Fruit fly (Drosophila melanogaster) whole organism, larva: Measurements from ENCODE around the gene Tet.

Experiments
- noc ChIP-seq: fragments of 200-800 bp; sonication (Bioruptor generic); optimal IDR thresholded peaks from 3 replicates; lab custom pipeline; 2019; ENCODE audit warnings: missing biosample characterization, mild to moderate bottlenecking, missing genetic modification characterization, moderate library complexity

Gene Tet

DNA sequence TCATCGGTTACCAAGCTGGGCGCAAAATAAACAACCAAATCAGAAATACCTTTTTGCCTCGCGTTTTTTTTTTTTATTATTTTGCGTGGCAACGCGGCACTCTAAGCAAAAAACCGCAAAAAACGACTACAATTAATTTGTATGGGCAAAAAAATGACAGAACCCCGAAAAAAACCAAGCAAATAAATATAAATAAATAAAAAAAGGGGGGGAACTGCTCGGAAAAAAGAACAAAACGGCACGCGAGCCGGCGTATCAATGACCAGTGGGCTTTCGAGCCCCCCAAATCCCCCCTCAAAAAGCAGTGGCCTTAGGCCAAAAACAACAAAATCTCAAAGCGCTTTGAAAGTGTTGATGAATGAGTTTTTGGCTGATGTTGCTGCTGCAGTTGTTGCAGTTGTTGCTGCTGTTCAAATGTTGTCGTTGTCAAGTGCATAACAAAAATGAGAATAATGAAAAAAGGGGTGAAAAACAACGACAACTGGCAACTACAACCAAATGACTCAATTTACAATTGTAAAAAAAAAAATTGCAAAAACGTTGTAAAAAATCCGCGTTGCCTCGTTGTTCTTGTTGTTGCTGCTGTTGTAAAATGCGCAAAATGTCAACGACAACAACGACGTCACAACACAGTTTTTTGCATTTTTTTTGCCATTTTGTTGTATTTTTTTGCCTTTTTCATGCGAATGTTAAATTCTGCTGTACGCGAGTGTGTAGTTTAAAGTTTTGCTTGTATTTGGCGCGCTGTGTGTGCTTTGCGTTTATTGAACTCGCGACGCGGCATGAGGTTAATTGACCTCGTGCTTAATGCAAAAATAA, 73.6 kb downstream of the Tet start:
- no peak for TF ChIP-seq noc

DNA sequence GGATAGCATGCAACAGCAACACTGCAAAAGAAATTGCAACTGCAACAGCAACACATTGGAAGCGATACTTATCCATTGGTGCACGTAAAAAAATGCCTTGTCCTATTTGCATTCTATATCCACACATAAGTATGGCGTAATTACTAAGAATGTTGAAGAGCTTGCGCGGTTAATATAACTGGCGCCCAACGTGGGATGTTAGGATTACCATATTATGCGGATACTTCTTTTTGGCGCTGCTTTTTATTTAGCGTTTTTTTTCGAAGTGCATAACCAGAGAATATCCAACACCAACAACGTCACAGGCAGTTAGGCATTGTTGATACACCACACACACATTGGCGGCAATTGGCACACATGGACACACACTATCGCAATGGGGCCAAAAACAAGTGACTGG, 76.9 kb downstream of the Tet start:
- no peak for TF ChIP-seq noc

dm6 chr3L:2801376-2801775, 77.6 kb downstream of the Tet start:
- TF ChIP-seq noc = no peak

- TF ChIP-seq noc = no peak
Measured at dm6 chr3L:2800329-2800728, 78.6 kb downstream of the Tet start.

dm6 chr3L:2799110-2799618, 79.8 kb downstream of the Tet start:
- peak; percentile 90 for TF ChIP-seq noc

DNA sequence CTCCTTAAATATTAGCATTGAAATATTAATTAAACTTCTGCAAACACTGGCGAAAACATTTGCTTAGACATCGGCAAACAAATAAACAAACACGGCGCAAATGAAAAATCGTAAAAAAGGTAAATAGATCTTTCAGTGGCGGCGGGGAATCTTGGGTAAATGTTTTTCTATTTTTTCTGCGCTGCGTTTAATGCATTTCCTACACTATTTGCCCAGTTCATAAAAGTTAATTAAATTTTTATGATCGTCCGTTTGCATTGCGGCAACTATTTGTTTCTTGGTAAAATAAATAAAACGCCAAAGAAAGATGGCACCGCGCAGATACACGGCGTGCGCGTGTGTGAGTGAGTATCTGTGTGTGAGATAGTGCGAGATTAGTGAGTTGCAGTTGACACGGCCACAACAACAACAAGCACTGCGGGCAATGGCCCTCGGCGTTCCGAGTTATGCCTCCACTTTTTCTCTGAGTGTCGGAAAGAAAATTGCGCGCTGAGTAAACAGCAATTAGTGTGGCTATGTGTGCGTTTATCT, 80.4 kb downstream of the Tet start:
- peak; percentile 23 for TF ChIP-seq noc

DNA sequence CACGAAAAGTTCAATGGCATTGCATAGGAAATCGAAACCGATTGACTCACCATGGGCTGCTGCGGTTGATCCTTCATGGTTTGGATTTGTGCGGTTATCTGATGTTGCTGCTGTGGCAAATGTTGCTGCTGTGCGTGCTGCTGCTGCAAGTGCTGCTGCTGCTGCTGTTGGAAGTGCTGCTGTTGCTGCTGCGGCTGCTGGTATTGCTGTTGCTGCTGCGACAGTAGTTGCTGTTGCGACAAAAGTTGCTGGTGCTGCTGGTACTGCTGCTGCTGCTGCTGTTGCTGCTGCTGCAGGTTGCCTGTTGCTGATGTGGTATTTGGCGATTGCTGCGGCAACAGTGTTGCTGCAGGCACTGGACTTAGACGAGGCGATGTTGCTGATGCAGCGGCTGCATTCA, 82.7 kb downstream of the Tet start:
- no peak for TF ChIP-seq noc

DNA sequence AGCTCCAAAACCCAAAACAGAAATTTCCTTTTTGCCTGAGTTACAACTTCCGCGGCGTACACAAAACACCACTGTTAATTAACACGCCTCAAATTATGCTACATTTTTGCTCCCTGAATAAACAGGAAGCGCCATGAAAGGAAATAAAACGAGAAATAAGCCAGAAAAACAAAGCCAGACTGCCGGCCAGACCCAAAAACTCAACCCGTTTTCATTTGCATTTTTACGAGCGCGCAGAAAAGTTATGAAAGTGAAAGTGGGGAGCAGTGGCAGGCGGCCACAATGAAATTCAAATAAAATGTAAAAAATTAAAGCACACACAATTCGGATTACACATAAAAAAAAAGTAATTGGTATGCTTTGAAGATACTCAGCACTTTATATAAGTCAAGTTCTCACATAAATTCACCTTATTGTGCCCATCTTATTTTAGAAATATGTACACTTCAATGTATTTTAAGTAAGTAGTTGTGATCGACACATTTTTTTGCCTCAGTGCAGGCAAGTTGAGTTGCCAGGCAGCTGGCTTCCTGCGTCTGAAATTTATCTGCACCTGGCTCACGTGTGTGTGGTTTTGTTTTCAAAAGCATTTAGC, 83.5 kb downstream of the Tet start:
- TF ChIP-seq noc = no peak

dm6 chr3L:2785941-2786340, 93.0 kb downstream of the Tet start:
- no peak for TF ChIP-seq noc

- no peak for TF ChIP-seq noc
Measured at dm6 chr3L:2782678-2783027, 96.3 kb downstream of the Tet start.

- TF ChIP-seq noc = no peak
Measured at dm6 chr3L:2781991-2782677, 96.8 kb downstream of the Tet start, which contains the start of gene Pgant6. TSS of gene Pgant6 (plus strand) at chr3L:2782255.

DNA sequence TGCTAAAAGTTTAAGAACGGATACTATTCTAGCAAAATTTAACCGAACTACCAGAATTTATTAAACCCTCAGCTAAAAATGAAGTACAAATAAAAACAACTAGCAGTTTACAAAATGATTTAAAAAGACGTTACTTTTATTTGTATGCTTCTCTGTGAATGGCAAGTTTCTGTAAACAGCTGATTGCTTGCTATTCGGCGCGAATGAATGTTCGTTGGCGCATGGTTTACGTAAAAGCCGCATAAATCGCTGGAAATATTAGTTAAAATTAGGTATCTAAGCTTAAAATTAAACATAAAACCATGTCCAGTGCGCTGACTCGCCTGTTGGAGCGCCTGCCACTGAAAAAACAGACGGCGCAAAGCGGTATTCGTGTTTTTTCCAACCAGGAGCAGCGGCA, 98.2 kb downstream of the Tet start, which contains the start of gene mRpS35:
TSS of gene mRpS35 (plus strand) at position 189 of the 400 bp plus-strand sequence.
- no peak for TF ChIP-seq noc

DNA sequence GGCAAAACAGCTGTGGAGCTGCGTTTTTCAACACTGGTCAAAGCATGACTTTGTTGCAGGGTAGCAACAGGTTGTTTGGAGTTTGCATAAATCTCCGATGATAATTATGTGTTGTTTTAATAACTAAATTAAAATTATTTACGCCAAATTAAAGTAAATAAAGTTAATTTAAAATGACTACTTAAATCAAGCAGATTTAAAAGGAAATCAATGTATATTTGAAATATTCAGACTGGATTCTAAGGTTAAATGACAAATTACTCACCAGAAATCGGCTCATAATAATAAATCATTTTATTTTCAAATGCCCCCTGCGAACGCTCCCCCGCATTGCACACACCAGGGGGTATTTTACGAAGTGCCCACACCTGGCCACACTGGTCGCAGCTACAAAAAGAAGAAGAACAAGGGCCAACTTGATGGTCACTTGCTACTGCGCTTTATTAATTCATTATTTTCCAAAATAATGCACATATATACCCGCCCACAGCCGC, 104.9 kb downstream of the Tet start, which contains the start of the genes CG12093 and Atg2:
TSS of gene CG12093 (minus strand) at position 40 of the 494 bp plus-strand sequence.
TSS of gene Atg2 (plus strand) at position 371 of the 494 bp plus-strand sequence.
- peak; percentile 90 for TF ChIP-seq noc

DNA sequence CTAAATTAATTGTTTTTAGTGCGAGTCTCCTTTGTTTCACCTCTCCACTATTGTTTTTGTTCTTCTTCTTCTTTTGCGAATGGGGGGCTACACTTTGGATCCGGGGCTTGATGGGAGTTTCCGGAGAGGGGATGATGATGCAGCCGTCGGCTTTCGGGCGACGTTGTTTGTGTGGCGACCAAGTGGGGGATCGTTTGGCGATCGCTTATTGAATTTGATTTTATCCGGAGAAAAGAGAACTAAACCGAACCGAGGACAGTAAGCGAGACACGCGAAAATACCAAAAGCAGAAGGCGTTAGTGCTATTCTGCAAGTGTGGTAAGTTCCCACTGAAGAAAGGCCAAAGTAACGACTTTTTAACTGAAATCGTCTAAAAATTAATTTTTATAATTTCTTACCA, 106.9 kb downstream of the Tet start, which contains the start of gene AhcyL1:
TSS of gene AhcyL1 (minus strand) at position 281 of the 400 bp plus-strand sequence.
- TF ChIP-seq noc = no peak

DNA sequence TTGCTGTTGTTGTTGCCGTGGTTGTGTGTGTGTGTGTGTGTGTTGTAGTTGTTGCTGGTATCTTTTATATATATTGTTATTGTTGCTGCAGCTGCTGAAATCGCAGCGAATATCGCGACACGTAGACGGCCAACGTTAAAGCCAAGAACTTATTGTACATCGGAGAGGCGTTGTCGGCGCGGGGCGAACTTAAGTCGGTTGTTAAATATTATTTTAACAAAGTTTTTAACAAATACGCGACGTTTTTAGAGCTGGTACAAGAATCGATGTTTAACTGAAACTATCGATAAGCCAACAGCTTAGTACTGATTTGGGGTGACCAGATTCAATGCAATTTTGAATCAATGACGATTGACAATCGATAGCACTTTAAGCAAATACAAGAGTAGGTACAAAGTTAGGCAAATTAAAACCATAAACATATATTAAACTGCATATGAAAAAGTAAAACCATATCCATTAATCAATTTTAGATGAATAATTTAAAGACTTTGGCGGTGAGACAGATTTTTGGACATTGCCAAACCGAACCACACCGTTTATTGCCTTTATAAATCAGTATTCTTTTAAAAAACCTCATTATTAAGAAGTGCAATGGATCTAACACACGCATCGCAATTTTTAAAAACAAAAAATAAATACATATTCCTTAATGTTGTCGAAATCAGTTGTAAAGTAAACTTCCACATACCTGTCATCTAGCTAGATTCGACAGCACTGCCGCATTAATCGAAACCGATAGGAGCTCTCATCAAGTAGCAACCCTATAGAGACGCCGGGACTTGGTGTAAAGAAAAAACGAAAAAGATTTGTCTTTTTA, 112.5 kb downstream of the Tet start, which contains the start of the genes Mrtf and Non2:
TSS of gene Mrtf (minus strand) at position 268 of the 820 bp plus-strand sequence.
TSS of gene Non2 (plus strand) at position 731 of the 820 bp plus-strand sequence.
- peak; percentile 48 for TF ChIP-seq noc
